Worm (Caenorhabditis elegans) whole organism, L3 larva: ENCODE measurements around the gene srh-33.
A peak's percentile ranks its signal among the peaks of the same experiment; 100 is the strongest.

Experiments
- ZK546.5 ChIP-seq: sonication (generic microtip); optimal IDR thresholded peaks from 2 replicates; lab custom pipeline; 2017; ENCODE audit warnings: missing biosample characterization, missing genetic modification characterization
- egl-5 ChIP-seq: fragments of 150-350 bp; optimal IDR thresholded peaks from 2 replicates; lab custom pipeline; 2017; ENCODE audit warnings: missing biosample characterization, missing genetic modification reagents, missing genetic modification characterization, inconsistent platforms
- elt-2 ChIP-seq: sonication (generic microtip); optimal IDR thresholded peaks from 2 replicates; lab custom pipeline; 2016; ENCODE audit warnings: missing genetic modification reagents, mild to moderate bottlenecking, missing genetic modification characterization, missing compliant biosample characterization
- fkh-10 ChIP-seq: sonication (generic microtip); optimal IDR thresholded peaks from 2 replicates; lab custom pipeline; 2017; ENCODE audit warnings: missing biosample characterization, missing genetic modification reagents, missing genetic modification characterization
- jun-1 ChIP-seq: fragments of 150-350 bp; optimal IDR thresholded peaks from 2 replicates; lab custom pipeline; 2014; ENCODE audit warnings: missing biosample characterization, missing genetic modification reagents, missing genetic modification characterization
- mml-1 ChIP-seq: fragments of 150-350 bp; sonication (generic microtip); optimal IDR thresholded peaks from 3 replicates; lab custom pipeline; 2014; ENCODE audit warnings: missing biosample characterization, missing genetic modification characterization
- nfya-1 ChIP-seq: sonication (generic microtip); optimal IDR thresholded peaks from 2 replicates; lab custom pipeline; 2017; ENCODE audit warnings: missing genetic modification characterization, mild to moderate bottlenecking, missing compliant biosample characterization, antibody characterized with exemption, moderate library complexity; ENCODE audit not compliant: insufficient read depth
- nhr-237 ChIP-seq: fragments of 150-350 bp; optimal IDR thresholded peaks from 2 replicates; lab custom pipeline; 2014; ENCODE audit warnings: missing biosample characterization, missing genetic modification characterization
- nhr-43 ChIP-seq: sonication (generic microtip); optimal IDR thresholded peaks from 2 replicates; lab custom pipeline; 2016; ENCODE audit warnings: mild to moderate bottlenecking, missing genetic modification characterization, missing compliant biosample characterization; ENCODE audit not compliant: poor library complexity, severe bottlenecking
- pha-4 ChIP-seq: fragments of 150-350 bp; optimal IDR thresholded peaks from 2 replicates; lab custom pipeline; 2014; ENCODE audit warnings: missing biosample characterization, missing genetic modification reagents, missing genetic modification characterization
- ztf-4 ChIP-seq: fragments of 150-350 bp; optimal IDR thresholded peaks from 2 replicates; lab custom pipeline; 2014; ENCODE audit warnings: missing biosample characterization, missing genetic modification characterization

ce11 chrV:484285-484890 lies 41.3 kb upstream of the srh-33 start, which contains the start of gene nhr-212:
- TF ChIP-seq nfya-1 (tag; lab: Kevin White, UChicago) = no peak
- TF ChIP-seq pha-4 (tag; lab: Kevin White, UChicago) = peak; percentile 83
- no peak for TF ChIP-seq ZK546.5 (tag; lab: Kevin White, UChicago)
- no peak for TF ChIP-seq ztf-4
- TF ChIP-seq nhr-237 (tag; lab: Kevin White, UChicago) = no peak
- no peak for TF ChIP-seq egl-5 (tag; lab: Kevin White, UChicago)
- no peak for TF ChIP-seq fkh-10 (GFP tag; lab: Kevin White, UChicago)
- TF ChIP-seq elt-2 (tag; lab: Kevin White, UChicago) = peak; percentile 40
- no peak for TF ChIP-seq nhr-43
- no peak for TF ChIP-seq jun-1 (tag; lab: Kevin White, UChicago)
- no peak for TF ChIP-seq mml-1 (tag; lab: Kevin White, UChicago)
